Fruit fly (Drosophila melanogaster) whole organism, embryonic: ENCODE data around the gene CG17349.

Source experiments
- Ada2b ChIP-seq: fragments of 200-800 bp; sonication (Bioruptor generic); IDR thresholded peaks from 2 replicates; pipeline ENCODE4 v1.3.6; 2022; ENCODE audit warnings: missing biosample characterization, missing genetic modification characterization
- CG10147 ChIP-seq: fragments of 200-800 bp; sonication (Bioruptor generic); optimal IDR thresholded peaks from 2 replicates; lab custom pipeline; 2019; ENCODE audit warnings: missing biosample characterization, mild to moderate bottlenecking, missing genetic modification characterization, moderate library complexity
- CG10431 ChIP-seq: fragments of 200-800 bp; sonication (Bioruptor generic); optimal IDR thresholded peaks from 3 replicates; lab custom pipeline; 2018; ENCODE audit warnings: missing biosample characterization, mild to moderate bottlenecking, missing genetic modification characterization
- CG11456 ChIP-seq: fragments of 200-800 bp; sonication (Bioruptor generic); IDR thresholded peaks from 3 replicates; pipeline ENCODE4 v1.3.6; 2022; ENCODE audit warnings: missing biosample characterization, missing genetic modification characterization
- CG12104 ChIP-seq: fragments of 200-800 bp; sonication (Bioruptor generic); optimal IDR thresholded peaks from 3 replicates; lab custom pipeline; 2016; ENCODE audit warnings: missing biosample characterization, missing genetic modification characterization
- CG12299 ChIP-seq: fragments of 200-800 bp; sonication (Bioruptor generic); optimal IDR thresholded peaks from 2 replicates; lab custom pipeline; 2018; ENCODE audit warnings: missing biosample characterization, mild to moderate bottlenecking, missing genetic modification characterization
- CG12744 ChIP-seq: fragments of 200-800 bp; sonication (Bioruptor generic); optimal IDR thresholded peaks from 2 replicates; lab custom pipeline; 2016; ENCODE audit warnings: missing biosample characterization, missing genetic modification characterization
- CG13894 ChIP-seq: fragments of 200-800 bp; sonication (Bioruptor generic); optimal IDR thresholded peaks from 3 replicates; lab custom pipeline; 2018; ENCODE audit warnings: missing biosample characterization, mild to moderate bottlenecking, missing genetic modification characterization, moderate library complexity
- CG18619 ChIP-seq: fragments of 200-800 bp; sonication (Bioruptor generic); optimal IDR thresholded peaks from 3 replicates; lab custom pipeline; 2017; ENCODE audit warnings: missing biosample characterization, mild to moderate bottlenecking, missing genetic modification characterization
- CG31441 ChIP-seq: fragments of 200-800 bp; sonication (Bioruptor generic); IDR thresholded peaks from 2 replicates; pipeline ENCODE4 v1.3.6; 2022; ENCODE audit warnings: missing biosample characterization, missing genetic modification characterization
- CG32772 ChIP-seq: fragments of 200-800 bp; sonication (Bioruptor generic); IDR thresholded peaks from 2 replicates; pipeline ENCODE4 v1.3.6; 2022; ENCODE audit warnings: missing biosample characterization, missing genetic modification characterization
- CG3838 ChIP-seq: fragments of 200-800 bp; sonication (Bioruptor generic); optimal IDR thresholded peaks from 3 replicates; lab custom pipeline; 2016; ENCODE audit warnings: missing biosample characterization, missing genetic modification characterization
- CG4282 ChIP-seq: fragments of 200-800 bp; sonication (Bioruptor generic); optimal IDR thresholded peaks from 2 replicates; lab custom pipeline; 2016; ENCODE audit warnings: missing biosample characterization, missing genetic modification characterization
- CG4328 ChIP-seq: fragments of 200-800 bp; sonication (Bioruptor generic); optimal IDR thresholded peaks from 3 replicates; lab custom pipeline; 2017; ENCODE audit warnings: missing biosample characterization, missing genetic modification reagents, missing genetic modification characterization
- CG6254 ChIP-seq: fragments of 200-800 bp; sonication (Bioruptor generic); optimal IDR thresholded peaks from 3 replicates; lab custom pipeline; 2017; ENCODE audit warnings: mild to moderate bottlenecking, missing biosample characterization, missing genetic modification reagents, missing genetic modification characterization
- CG7357 ChIP-seq: fragments of 200-800 bp; sonication (Bioruptor generic); IDR thresholded peaks from 3 replicates; pipeline ENCODE4 v1.3.6; 2022; ENCODE audit warnings: missing biosample characterization, missing genetic modification characterization
- CG7786 ChIP-seq: fragments of 200-800 bp; sonication (Bioruptor generic); optimal IDR thresholded peaks from 2 replicates; lab custom pipeline; 2016; ENCODE audit warnings: missing biosample characterization, missing genetic modification characterization
- CG7963 ChIP-seq: fragments of 200-800 bp; sonication (Bioruptor generic); IDR thresholded peaks from 3 replicates; pipeline ENCODE4 v1.3.6; 2022; ENCODE audit warnings: missing biosample characterization, missing genetic modification characterization; ENCODE audit not compliant: partially characterized antibody
- CG9797 ChIP-seq: fragments of 200-800 bp; sonication (Bioruptor generic); optimal IDR thresholded peaks from 3 replicates; lab custom pipeline; 2018; ENCODE audit warnings: missing biosample characterization, mild to moderate bottlenecking, missing genetic modification characterization
- CHES-1-like ChIP-seq: fragments of 200-800 bp; sonication (Bioruptor generic); optimal IDR thresholded peaks from 2 replicates; lab custom pipeline; 2016; ENCODE audit warnings: missing biosample characterization, missing genetic modification characterization
- Deaf1 ChIP-seq: fragments of 200-800 bp; optimal IDR thresholded peaks from 3 replicates; lab custom pipeline; 2019; ENCODE audit warnings: missing biosample characterization, mild to moderate bottlenecking, missing genetic modification characterization, moderate library complexity
- E2f2 ChIP-seq: fragments of 200-800 bp; sonication (Bioruptor generic); IDR thresholded peaks from 2 replicates; pipeline ENCODE4 v1.3.6; 2022; ENCODE audit warnings: missing biosample characterization, missing genetic modification characterization
- HLH54F ChIP-seq: fragments of 200-800 bp; sonication (Bioruptor generic); optimal IDR thresholded peaks from 3 replicates; lab custom pipeline; 2016; ENCODE audit warnings: missing biosample characterization, missing genetic modification characterization
- Max ChIP-seq: fragments of 200-800 bp; sonication (Bioruptor generic); optimal IDR thresholded peaks from 2 replicates; lab custom pipeline; 2016; ENCODE audit warnings: missing biosample characterization, mild to moderate bottlenecking, missing genetic modification characterization
- NC2α ChIP-seq: fragments of 200-800 bp; sonication (Bioruptor generic); optimal IDR thresholded peaks from 2 replicates; lab custom pipeline; 2016; ENCODE audit warnings: missing biosample characterization, missing genetic modification characterization
- Oaz ChIP-seq: fragments of 200-800 bp; sonication (Bioruptor generic); IDR thresholded peaks from 2 replicates; pipeline ENCODE4 v1.3.6; 2022; ENCODE audit warnings: missing biosample characterization, missing genetic modification characterization
- Pdp1 ChIP-seq, 2 experiments: fragments of 200-800 bp; sonication (Bioruptor generic); optimal IDR thresholded peaks; 3 replicates each; lab custom pipeline; 2016; ENCODE audit warnings: missing biosample characterization in 2 of 2, missing genetic modification characterization in 2 of 2, mild to moderate bottlenecking in 1 of 2, moderate library complexity in 1 of 2
- Vsx1 ChIP-seq: fragments of 200-800 bp; sonication (Bioruptor generic); optimal IDR thresholded peaks from 2 replicates; lab custom pipeline; 2017; ENCODE audit warnings: missing biosample characterization, mild to moderate bottlenecking, missing genetic modification characterization, missing genetic modification reagents
- al ChIP-seq: fragments of 200-800 bp; sonication (Bioruptor generic); IDR thresholded peaks from 2 replicates; pipeline ENCODE4 v1.3.6; 2022; ENCODE audit warnings: missing biosample characterization, missing genetic modification characterization
- ase ChIP-seq: fragments of 200-800 bp; sonication (Bioruptor generic); IDR thresholded peaks from 3 replicates; pipeline ENCODE4 v1.3.6; 2022; ENCODE audit warnings: missing biosample characterization, missing genetic modification characterization
- bab2 ChIP-seq: fragments of 200-800 bp; sonication (Bioruptor generic); optimal IDR thresholded peaks from 2 replicates; lab custom pipeline; 2016; ENCODE audit warnings: missing biosample characterization, missing genetic modification characterization
- corto ChIP-seq: fragments of 200-800 bp; sonication (Bioruptor generic); optimal IDR thresholded peaks from 2 replicates; lab custom pipeline; 2016; ENCODE audit warnings: missing biosample characterization, mild to moderate bottlenecking, missing genetic modification characterization, moderate library complexity
- croc ChIP-seq: fragments of 200-800 bp; sonication (Bioruptor generic); conservative IDR thresholded peaks from 3 replicates; pipeline ENCODE4 v1.3.6; 2022; ENCODE audit warnings: missing biosample characterization, missing genetic modification characterization
- cwo ChIP-seq: fragments of 200-800 bp; sonication (Bioruptor generic); optimal IDR thresholded peaks from 3 replicates; lab custom pipeline; 2017; ENCODE audit warnings: missing biosample characterization, missing genetic modification characterization, mild to moderate bottlenecking, moderate library complexity, missing genetic modification reagents
- da ChIP-seq: fragments of 200-800 bp; sonication (Bioruptor generic); optimal IDR thresholded peaks from 2 replicates; lab custom pipeline; 2016; ENCODE audit warnings: missing biosample characterization, missing genetic modification characterization
- disco-r ChIP-seq: fragments of 200-800 bp; sonication (Bioruptor generic); optimal IDR thresholded peaks from 2 replicates; lab custom pipeline; 2016; ENCODE audit warnings: missing biosample characterization, missing genetic modification characterization
- dpn ChIP-seq, 2 experiments: fragments of 200-800 bp; sonication (Bioruptor generic); optimal IDR thresholded peaks; 3 replicates each; lab custom pipeline; 2016; ENCODE audit warnings: missing biosample characterization in 2 of 2, missing genetic modification characterization in 2 of 2
- en ChIP-seq: fragments of 200-800 bp; sonication (Bioruptor generic); optimal IDR thresholded peaks from 2 replicates; lab custom pipeline; 2016; ENCODE audit warnings: missing biosample characterization, missing genetic modification characterization
- eve ChIP-seq, 2 experiments: fragments of >200 bp; optimal IDR thresholded peaks; 2 replicates each; lab custom pipeline; 2017; ENCODE audit warnings: missing biosample characterization in 2 of 2, missing genetic modification characterization in 2 of 2
- eyg ChIP-seq: fragments of 200-800 bp; sonication (Bioruptor generic); optimal IDR thresholded peaks from 3 replicates; lab custom pipeline; 2016; ENCODE audit warnings: missing biosample characterization, missing genetic modification characterization
- lbe ChIP-seq: fragments of 200-800 bp; sonication (Bioruptor generic); optimal IDR thresholded peaks from 2 replicates; lab custom pipeline; 2016; ENCODE audit warnings: missing biosample characterization, mild to moderate bottlenecking, missing genetic modification characterization
- luna ChIP-seq: fragments of 200-800 bp; sonication (Bioruptor generic); optimal IDR thresholded peaks from 2 replicates; lab custom pipeline; 2016; ENCODE audit warnings: missing biosample characterization, missing genetic modification characterization
- maf-S ChIP-seq: fragments of 200-800 bp; sonication (Bioruptor generic); optimal IDR thresholded peaks from 2 replicates; lab custom pipeline; 2016; ENCODE audit warnings: missing biosample characterization, missing genetic modification characterization
- pita ChIP-seq: fragments of 200-800 bp; sonication (Bioruptor generic); optimal IDR thresholded peaks from 2 replicates; lab custom pipeline; 2017; ENCODE audit warnings: missing biosample characterization, mild to moderate bottlenecking, missing genetic modification characterization
- rib ChIP-seq: fragments of 200-800 bp; sonication (Bioruptor generic); IDR thresholded peaks from 2 replicates; pipeline ENCODE4 v1.3.6; 2022; ENCODE audit warnings: missing biosample characterization, missing genetic modification characterization
- sna ChIP-seq: fragments of 200-800 bp; sonication (Bioruptor generic); IDR thresholded peaks from 2 replicates; pipeline ENCODE4 v1.3.6; 2022; ENCODE audit warnings: missing biosample characterization, missing genetic modification characterization; ENCODE audit not compliant: partially characterized antibody
- so ChIP-seq: fragments of 200-800 bp; sonication (Bioruptor generic); IDR thresholded peaks from 3 replicates; pipeline ENCODE4 v1.3.6; 2022; ENCODE audit warnings: missing biosample characterization, missing genetic modification characterization
- tgo ChIP-seq: fragments of 200-800 bp; sonication (Bioruptor generic); IDR thresholded peaks from 3 replicates; pipeline ENCODE4 v1.3.6; 2022; ENCODE audit warnings: missing biosample characterization, missing genetic modification characterization
- usp ChIP-seq: fragments of >200 bp; optimal IDR thresholded peaks from 2 replicates; lab custom pipeline; 2017; ENCODE audit warnings: missing biosample characterization, missing genetic modification characterization
- vfl ChIP-seq: fragments of 200-800 bp; sonication (Bioruptor generic); optimal IDR thresholded peaks from 2 replicates; lab custom pipeline; 2016; ENCODE audit warnings: missing biosample characterization, missing genetic modification characterization

Gene CG17349

DNA sequence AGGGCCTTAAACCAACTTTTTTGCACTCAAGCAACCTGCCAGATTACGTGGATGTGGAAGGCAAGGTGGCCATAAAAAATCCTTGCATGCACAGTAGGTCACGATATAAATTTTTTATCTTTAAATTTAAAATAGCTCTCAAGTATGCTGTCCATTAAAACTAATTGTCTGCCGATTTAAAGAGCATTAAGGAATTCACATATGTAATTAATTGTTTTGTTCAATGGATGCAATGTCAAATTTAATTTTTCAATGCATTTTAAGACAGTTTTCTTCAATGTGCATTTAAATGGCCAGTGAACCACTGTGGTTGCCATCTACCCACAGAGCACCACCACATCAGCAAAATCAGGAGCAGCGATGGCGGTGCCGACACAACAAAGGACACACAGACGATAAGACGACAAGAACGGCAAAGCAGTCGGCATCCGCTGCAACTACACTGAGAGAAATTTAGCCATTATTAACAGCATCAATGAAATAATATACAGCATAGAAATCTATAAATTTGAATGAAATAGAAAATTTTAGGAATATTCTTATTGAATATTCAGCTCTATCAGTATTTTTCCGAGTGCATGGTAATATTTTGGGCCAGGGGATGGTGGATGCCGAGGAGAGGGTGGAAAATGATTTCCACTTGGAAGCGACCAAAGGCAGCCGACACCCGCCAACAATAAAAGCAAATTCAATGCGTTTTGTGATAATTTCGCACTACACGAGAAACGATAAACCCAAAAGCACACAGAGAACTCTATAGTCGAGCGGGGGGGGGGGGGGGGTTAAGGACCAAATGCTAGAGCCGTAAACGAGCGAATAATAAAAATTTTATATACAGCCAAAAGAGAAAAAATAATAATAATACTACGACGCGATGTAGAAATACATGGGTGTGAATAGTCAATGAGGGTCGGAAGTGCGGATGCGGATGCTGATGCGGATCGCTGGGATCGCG lies 7.2 kb downstream of the CG17349 start (continued):
- TF ChIP-seq tgo (GFP tag; lab: Robert Waterston, UW) (no peak; the same call in 2 of the 3 replicates), Deaf1 (tag; lab: Kevin White, UChicago) (peak; percentile 3), dpn (GFP tag; optimal IDR thresholded peaks at IDR 0.05; lab: Kevin White, UChicago) (peak; percentile 20 to 30), Max (GFP tag; lab: Kevin White, UChicago) (no peak), CG7963 (GFP tag; lab: Robert Waterston, UW) (no peak), CG9797 (no peak), croc (GFP tag; lab: Robert Waterston, UW) (no peak; the same call in 1 of the 3 replicates), CG11456 (GFP tag; lab: Robert Waterston, UW) (no peak), al (GFP tag; lab: Robert Waterston, UW) (no peak), luna (GFP tag; lab: Kevin White, UChicago) (no peak), NC2α (GFP tag; lab: Kevin White, UChicago) (no peak), Oaz (GFP tag; lab: Robert Waterston, UW) (no peak), CG12104 (GFP tag; lab: Kevin White, UChicago) (no peak), CG7786 (GFP tag; lab: Kevin White, UChicago) (no peak), lbe (GFP tag; lab: Kevin White, UChicago) (no peak), pita (GFP tag; lab: Kevin White, UChicago) (no peak), E2f2 (GFP tag; lab: Robert Waterston, UW) (no peak), HLH54F (GFP tag; lab: Kevin White, UChicago) (no peak), so (GFP tag; lab: Robert Waterston, UW) (no peak), CG3838 (GFP tag; lab: Kevin White, UChicago) (no peak), rib (no peak), CG32772 (no peak), Pdp1 (GFP tag; optimal IDR thresholded peaks at IDR 0.05; lab: Kevin White, UChicago) (peak; percentile 16 to 27), CG7357 (no peak), eve (GFP tag; optimal IDR thresholded peaks at IDR 0.05; lab: Kevin White, UChicago) (peak in 1 of 2 experiments; percentile 1), disco-r (GFP tag; lab: Kevin White, UChicago) (no peak), CG10147 (no peak), maf-S (no peak), CG12744 (no peak), sna (no peak), da (no peak), Vsx1 (GFP tag; lab: Kevin White, UChicago) (no peak), Ada2b (GFP tag; lab: Robert Waterston, UW) (0 out of 2 replicates have a peak, but pooled peaks have one; percentile 22), cwo (GFP tag; lab: Kevin White, UChicago) (no peak), CG12299 (tag; lab: Kevin White, UChicago) (no peak), corto (GFP tag; lab: Kevin White, UChicago) (no peak), CG13894 (tag; lab: Kevin White, UChicago) (no peak), ase (GFP tag; lab: Robert Waterston, UW) (0 out of 3 replicates have a peak, but pooled peaks have one; percentile 34), CHES-1-like (GFP tag; lab: Kevin White, UChicago) (no peak), vfl (GFP tag; lab: Kevin White, UChicago) (no peak), eyg (no peak), CG4328 (GFP tag; lab: Kevin White, UChicago) (no peak), CG18619 (GFP tag; lab: Kevin White, UChicago) (peak; percentile 26), CG31441 (GFP tag; lab: Robert Waterston, UW) (peak; percentile 75), CG10431 (no peak), en (GFP tag; lab: Kevin White, UChicago) (no peak), CG4282 (no peak), bab2 (GFP tag; lab: Kevin White, UChicago) (no peak), CG6254 (GFP tag; lab: Kevin White, UChicago) (peak; percentile 63), usp (GFP tag; lab: Kevin White, UChicago) (no peak)
